Fruit fly (Drosophila melanogaster) whole organism, wandering third instar larva: ENCODE data around the gene Cpr23B.

Experiments
- Abd-B ChIP-seq: fragments of >200 bp; optimal IDR thresholded peaks from 2 replicates; lab custom pipeline; 2017; ENCODE audit warnings: missing biosample characterization, missing genetic modification characterization
- CG32264 ChIP-seq: fragments of 200-800 bp; sonication (Bioruptor generic); optimal IDR thresholded peaks from 2 replicates; lab custom pipeline; 2016; ENCODE audit warnings: missing biosample characterization, missing genetic modification characterization
- CrebA ChIP-seq: fragments of 200-800 bp; sonication (Bioruptor generic); optimal IDR thresholded peaks from 2 replicates; lab custom pipeline; 2016; ENCODE audit warnings: missing biosample characterization, mild to moderate bottlenecking, missing genetic modification characterization, borderline replicate concordance
- Dfd ChIP-seq: fragments of >200 bp; optimal IDR thresholded peaks from 2 replicates; lab custom pipeline; 2017; ENCODE audit warnings: missing biosample characterization, missing genetic modification characterization
- Dif ChIP-seq: fragments of 200-275, 200-300 bp; sonication (Bioruptor generic); optimal IDR thresholded peaks from 2 replicates; lab custom pipeline; 2018; ENCODE audit warnings: missing biosample characterization, missing genetic modification characterization; ENCODE audit not compliant: partially characterized antibody
- GATAd ChIP-seq: sonication (Bioruptor generic); optimal IDR thresholded peaks from 2 replicates; lab custom pipeline; 2016; ENCODE audit warnings: missing biosample characterization, missing genetic modification characterization
- HLH106 ChIP-seq: fragments of 200-800 bp; optimal IDR thresholded peaks from 3 replicates; lab custom pipeline; 2019; ENCODE audit warnings: missing biosample characterization, mild to moderate bottlenecking, missing genetic modification characterization, moderate library complexity
- Hnf4 ChIP-seq: fragments of 200-800 bp; sonication (Bioruptor generic); optimal IDR thresholded peaks from 2 replicates; lab custom pipeline; 2016; ENCODE audit warnings: missing biosample characterization, mild to moderate bottlenecking, missing genetic modification characterization
- Hr78 ChIP-seq: fragments of >200 bp; optimal IDR thresholded peaks from 2 replicates; lab custom pipeline; 2017; ENCODE audit warnings: missing biosample characterization, missing genetic modification characterization
- Hr83 ChIP-seq: fragments of 200-300 bp; sonication (Bioruptor generic); optimal IDR thresholded peaks from 2 replicates; lab custom pipeline; 2016; ENCODE audit warnings: missing biosample characterization, mild to moderate bottlenecking, missing genetic modification characterization, moderate library complexity; ENCODE audit not compliant: poor library complexity, severe bottlenecking
- Jra ChIP-seq: sonication (Bioruptor generic); optimal IDR thresholded peaks from 2 replicates; lab custom pipeline; 2016; ENCODE audit warnings: missing biosample characterization, missing genetic modification characterization
- Mio ChIP-seq: sonication (Bioruptor generic); optimal IDR thresholded peaks from 2 replicates; lab custom pipeline; 2016; ENCODE audit warnings: missing biosample characterization, missing genetic modification characterization
- Myc ChIP-seq: fragments of >200 bp; optimal IDR thresholded peaks from 2 replicates; lab custom pipeline; 2017
- N ChIP-seq: fragments of >200 bp; optimal IDR thresholded peaks from 2 replicates; lab custom pipeline; 2018; ENCODE audit warnings: missing biosample characterization, missing external identifiers, missing genetic modification characterization
- OdsH ChIP-seq: fragments of 200-800 bp; sonication (Bioruptor generic); optimal IDR thresholded peaks from 2 replicates; lab custom pipeline; 2016; ENCODE audit warnings: missing biosample characterization, mild to moderate bottlenecking, missing genetic modification characterization
- Rel ChIP-seq, 2 experiments: fragments of 200-800 bp; sonication (Bioruptor generic) in 1 of 2; optimal IDR thresholded peaks; 2 replicates in 1 of 2; 3 replicates in 1 of 2; lab custom pipeline; 2016 to 2019; ENCODE audit warnings: mild to moderate bottlenecking in 2 of 2, missing biosample characterization in 2 of 2, missing genetic modification characterization in 2 of 2, moderate library complexity in 1 of 2
- Vsx2 ChIP-seq: fragments of 200-300, 225-300 bp; sonication (Bioruptor generic); optimal IDR thresholded peaks from 2 replicates; lab custom pipeline; 2018; ENCODE audit warnings: missing biosample characterization, missing genetic modification characterization; ENCODE audit not compliant: partially characterized antibody
- br ChIP-seq: fragments of 200-800 bp; sonication (Bioruptor generic); optimal IDR thresholded peaks from 2 replicates; lab custom pipeline; 2016; ENCODE audit warnings: missing biosample characterization, missing genetic modification characterization
- brk ChIP-seq: fragments of 200-800 bp; sonication (Bioruptor generic); optimal IDR thresholded peaks from 2 replicates; lab custom pipeline; 2016; ENCODE audit warnings: missing biosample characterization, mild to moderate bottlenecking, missing genetic modification characterization
- dl ChIP-seq, 2 experiments: fragments of 175-275, 200-275 bp in 1 of 2; fragments of 200-275 bp in 1 of 2; sonication (Bioruptor generic); optimal IDR thresholded peaks; lab custom pipeline; 2018; ENCODE audit warnings: mild to moderate bottlenecking in 2 of 2, missing biosample characterization in 2 of 2, missing genetic modification characterization in 2 of 2, moderate library complexity in 2 of 2; ENCODE audit not compliant: partially characterized antibody in 2 of 2, insufficient read depth in 1 of 2
- dmrt93B ChIP-seq: fragments of 200-800 bp; sonication (Bioruptor generic); optimal IDR thresholded peaks from 2 replicates; lab custom pipeline; 2018; ENCODE audit warnings: missing biosample characterization, mild to moderate bottlenecking, missing genetic modification characterization
- ey ChIP-seq: fragments of 200-800 bp; sonication (Bioruptor generic); optimal IDR thresholded peaks from 2 replicates; lab custom pipeline; 2016; ENCODE audit warnings: missing biosample characterization, missing genetic modification characterization
- foxo ChIP-seq, 2 experiments: fragments of 200-800 bp; sonication (Bioruptor generic); optimal IDR thresholded peaks; 2 replicates in 1 of 2; 3 replicates in 1 of 2; lab custom pipeline; 2016 to 2017; ENCODE audit warnings: missing biosample characterization in 2 of 2, missing genetic modification characterization in 2 of 2
- fru ChIP-seq: fragments of 200-800 bp; sonication (Bioruptor generic); optimal IDR thresholded peaks from 3 replicates; lab custom pipeline; 2016; ENCODE audit warnings: missing biosample characterization, mild to moderate bottlenecking, missing genetic modification characterization
- h ChIP-seq: fragments of 200-800 bp; sonication (Bioruptor generic); optimal IDR thresholded peaks from 3 replicates; lab custom pipeline; 2016; ENCODE audit warnings: missing biosample characterization, mild to moderate bottlenecking, missing genetic modification characterization
- jim ChIP-seq: fragments of 175-275, 200-325 bp; sonication (Bioruptor generic); optimal IDR thresholded peaks from 2 replicates; lab custom pipeline; 2016; ENCODE audit warnings: missing biosample characterization, mild to moderate bottlenecking, missing genetic modification characterization
- pan ChIP-seq: fragments of >200 bp; optimal IDR thresholded peaks from 2 replicates; lab custom pipeline; 2017
- psq ChIP-seq: fragments of 200-800 bp; sonication (Bioruptor generic); optimal IDR thresholded peaks from 3 replicates; lab custom pipeline; 2017; ENCODE audit warnings: missing biosample characterization, mild to moderate bottlenecking, missing genetic modification characterization, moderate library complexity
- rgr ChIP-seq: fragments of 200-800 bp; sonication (Bioruptor generic); optimal IDR thresholded peaks from 3 replicates; lab custom pipeline; 2016; ENCODE audit warnings: missing biosample characterization, mild to moderate bottlenecking, missing genetic modification characterization
- sage ChIP-seq: fragments of 200-800 bp; sonication (Bioruptor generic); optimal IDR thresholded peaks from 2 replicates; lab custom pipeline; 2016; ENCODE audit warnings: missing biosample characterization, mild to moderate bottlenecking, missing genetic modification characterization
- sv ChIP-seq: fragments of 200-800 bp; sonication (Bioruptor generic); optimal IDR thresholded peaks from 3 replicates; lab custom pipeline; 2016; ENCODE audit warnings: missing biosample characterization, missing genetic modification characterization
- tai ChIP-seq: sonication (Bioruptor generic); optimal IDR thresholded peaks from 2 replicates; lab custom pipeline; 2016; ENCODE audit warnings: missing biosample characterization, missing genetic modification characterization
- usp ChIP-seq: fragments of >200 bp; optimal IDR thresholded peaks from 2 replicates; lab custom pipeline; 2017; ENCODE audit warnings: missing biosample characterization, missing genetic modification characterization
- woc ChIP-seq: sonication (Bioruptor generic); optimal IDR thresholded peaks from 2 replicates; lab custom pipeline; 2016; ENCODE audit warnings: missing biosample characterization, mild to moderate bottlenecking, missing genetic modification characterization

The Cpr23B gene

dm6 chr2L:2861885-2862620 is 23.8 kb downstream of the Cpr23B start:
- TF ChIP-seq Mio (GFP tag; lab: Kevin White, UChicago) (no peak), N (no peak), ey (GFP tag; lab: Kevin White, UChicago) (no peak), sage (GFP tag; lab: Kevin White, UChicago) (no peak), h (peak; percentile 1), GATAd (GFP tag; lab: Kevin White, UChicago) (no peak), Abd-B (GFP tag; lab: Kevin White, UChicago) (no peak), CG32264 (GFP tag; lab: Kevin White, UChicago) (no peak), rgr (GFP tag; lab: Kevin White, UChicago) (peak; percentile 8), Hr83 (no peak), foxo (GFP tag; optimal IDR thresholded peaks at IDR 0.05; lab: Kevin White, UChicago) (peak in 1 of 2 experiments; percentile 2), dl (GFP tag; optimal IDR thresholded peaks at IDR 0.05; lab: Kevin White, UChicago; ENCODE audit: insufficient read depth in 1 of 2, partially characterized antibody in 2 of 2) (peak; percentile 47 to 53), dmrt93B (no peak), woc (no peak), Myc (lab: Kevin White, UChicago) (no peak), pan (lab: Kevin White, UChicago) (no peak), fru (GFP tag; lab: Kevin White, UChicago) (peak; percentile 25), CrebA (GFP tag; lab: Kevin White, UChicago) (no peak), Dif (GFP tag; lab: Kevin White, UChicago) (peak; percentile 76)

dm6 chr2L:2862621-2862962 is 24.4 kb downstream of the Cpr23B start:
- TF ChIP-seq usp (no peak), Hnf4 (GFP tag; lab: Kevin White, UChicago) (no peak), sage (GFP tag; lab: Kevin White, UChicago) (no peak), Dfd (GFP tag; lab: Kevin White, UChicago) (no peak), dmrt93B (no peak), psq (GFP tag; lab: Kevin White, UChicago) (no peak), Vsx2 (GFP tag; lab: Kevin White, UChicago) (no peak), Jra (GFP tag; lab: Kevin White, UChicago) (no peak), Hr83 (no peak), Hr78 (no peak), HLH106 (tag; lab: Kevin White, UChicago) (no peak), brk (GFP tag; lab: Kevin White, UChicago) (no peak), Dif (GFP tag; lab: Kevin White, UChicago) (no peak), OdsH (GFP tag; lab: Kevin White, UChicago) (no peak), br (GFP tag; lab: Kevin White, UChicago) (no peak), tai (GFP tag; lab: Kevin White, UChicago) (no peak)

dm6 chr2L:2864601-2865000 is 26.4 kb downstream of the Cpr23B start:
- peak; percentile 34 for TF ChIP-seq rgr (GFP tag; lab: Kevin White, UChicago)
- no peak for TF ChIP-seq Dif (GFP tag; lab: Kevin White, UChicago)
- TF ChIP-seq Hr78: no peak
- TF ChIP-seq h: peak; percentile 18
- peak; percentile 52 for TF ChIP-seq Hr83
- no peak for TF ChIP-seq tai (GFP tag; lab: Kevin White, UChicago)

- TF ChIP-seq sv (GFP tag; lab: Kevin White, UChicago): no peak
- TF ChIP-seq Hnf4 (GFP tag; lab: Kevin White, UChicago): peak; percentile 12
- no peak for TF ChIP-seq Mio (GFP tag; lab: Kevin White, UChicago)
- TF ChIP-seq jim: no peak
- no peak for TF ChIP-seq Rel (GFP tag; optimal IDR thresholded peaks at IDR 0.05; lab: Kevin White, UChicago)
- TF ChIP-seq Rel (tag; optimal IDR thresholded peaks at IDR 0.05; lab: Kevin White, UChicago): peak; percentile 51
Observed at dm6 chr2L:2865560-2866309, 27.5 kb downstream of the Cpr23B start.
